Fruit fly (Drosophila melanogaster) whole organism, embryonic: Measurements from ENCODE around the gene Invadolysin.

ENCODE experiments used
- Ada2b ChIP-seq: fragments of 200-800 bp; sonication (Bioruptor generic); IDR thresholded peaks from 2 replicates; pipeline ENCODE4 v1.3.6; 2022; ENCODE audit warnings: missing biosample characterization, missing genetic modification characterization
- Adf1 ChIP-seq: fragments of 200-800 bp; sonication (Bioruptor generic); IDR thresholded peaks from 2 replicates; pipeline ENCODE4 v1.3.6; 2022; ENCODE audit warnings: missing biosample characterization, missing genetic modification characterization
- Atf6 ChIP-seq: fragments of 200-800 bp; sonication (Bioruptor generic); IDR thresholded peaks from 2 replicates; pipeline ENCODE4 v1.3.6; 2022; ENCODE audit warnings: missing biosample characterization, missing genetic modification characterization
- CG10321 ChIP-seq: fragments of 200-800 bp; sonication (Bioruptor generic); IDR thresholded peaks from 2 replicates; pipeline ENCODE4 v1.3.6; 2022; ENCODE audit warnings: missing biosample characterization, missing genetic modification characterization
- CG11247 ChIP-seq: fragments of 200-800 bp; sonication (Bioruptor generic); IDR thresholded peaks from 2 replicates; pipeline ENCODE4 v1.3.6; 2022; ENCODE audit warnings: missing biosample characterization, missing genetic modification characterization
- CG11398 ChIP-seq: fragments of 200-800 bp; sonication (Bioruptor generic); optimal IDR thresholded peaks from 2 replicates; lab custom pipeline; 2016; ENCODE audit warnings: missing biosample characterization, missing genetic modification characterization
- CG11723 ChIP-seq: fragments of 200-800 bp; sonication (Bioruptor generic); optimal IDR thresholded peaks from 2 replicates; lab custom pipeline; 2017; ENCODE audit warnings: missing biosample characterization, mild to moderate bottlenecking, missing genetic modification characterization
- CG13123 ChIP-seq: fragments of 200-800 bp; sonication (Bioruptor generic); optimal IDR thresholded peaks from 2 replicates; lab custom pipeline; 2016; ENCODE audit warnings: missing biosample characterization, missing genetic modification characterization
- CG13894 ChIP-seq: fragments of 200-800 bp; sonication (Bioruptor generic); optimal IDR thresholded peaks from 3 replicates; lab custom pipeline; 2018; ENCODE audit warnings: missing biosample characterization, mild to moderate bottlenecking, missing genetic modification characterization, moderate library complexity
- CG14667 ChIP-seq: fragments of 200-800 bp; sonication (Bioruptor generic); IDR thresholded peaks from 2 replicates; pipeline ENCODE4 v1.3.6; 2022; ENCODE audit warnings: missing biosample characterization, missing genetic modification characterization
- CG14710 ChIP-seq: fragments of 200-800 bp; sonication (Bioruptor generic); optimal IDR thresholded peaks from 3 replicates; lab custom pipeline; 2019; ENCODE audit warnings: missing biosample characterization, mild to moderate bottlenecking, missing genetic modification characterization, moderate library complexity
- CG1603 ChIP-seq: fragments of 200-800 bp; sonication (Bioruptor generic); optimal IDR thresholded peaks from 2 replicates; lab custom pipeline; 2019; ENCODE audit warnings: missing biosample characterization, mild to moderate bottlenecking, missing genetic modification characterization, moderate library complexity
- CG16779 ChIP-seq: fragments of 200-800 bp; sonication (Bioruptor generic); IDR thresholded peaks from 2 replicates; pipeline ENCODE4 v1.3.6; 2022; ENCODE audit warnings: missing biosample characterization, missing genetic modification characterization
- CG17568 ChIP-seq: fragments of 200-800 bp; sonication (Bioruptor generic); optimal IDR thresholded peaks from 2 replicates; lab custom pipeline; 2018; ENCODE audit warnings: missing biosample characterization, mild to moderate bottlenecking, missing genetic modification characterization, moderate library complexity
- CG17912 ChIP-seq: fragments of 200-800 bp; sonication (Bioruptor generic); optimal IDR thresholded peaks from 2 replicates; lab custom pipeline; 2018; ENCODE audit warnings: missing biosample characterization, mild to moderate bottlenecking, missing genetic modification characterization
- CG2889 ChIP-seq: fragments of 200-800 bp; sonication (Bioruptor generic); IDR thresholded peaks from 3 replicates; pipeline ENCODE4 v1.3.6; 2022; ENCODE audit warnings: missing biosample characterization, missing genetic modification characterization
- CG30403 ChIP-seq: fragments of 200-800 bp; sonication (Bioruptor generic); optimal IDR thresholded peaks from 3 replicates; lab custom pipeline; 2016; ENCODE audit warnings: missing biosample characterization, missing genetic modification characterization
- CG31441 ChIP-seq: fragments of 200-800 bp; sonication (Bioruptor generic); IDR thresholded peaks from 2 replicates; pipeline ENCODE4 v1.3.6; 2022; ENCODE audit warnings: missing biosample characterization, missing genetic modification characterization
- CG3838 ChIP-seq: fragments of 200-800 bp; sonication (Bioruptor generic); optimal IDR thresholded peaks from 3 replicates; lab custom pipeline; 2016; ENCODE audit warnings: missing biosample characterization, missing genetic modification characterization
- CG3995 ChIP-seq: fragments of 200-800 bp; sonication (Bioruptor generic); optimal IDR thresholded peaks from 3 replicates; lab custom pipeline; 2016; ENCODE audit warnings: missing biosample characterization, missing genetic modification characterization
- CG4282 ChIP-seq: fragments of 200-800 bp; sonication (Bioruptor generic); optimal IDR thresholded peaks from 2 replicates; lab custom pipeline; 2016; ENCODE audit warnings: missing biosample characterization, missing genetic modification characterization
- CG43689 ChIP-seq: fragments of 200-800 bp; sonication (Bioruptor generic); IDR thresholded peaks from 2 replicates; pipeline ENCODE4 v1.3.6; 2022; ENCODE audit warnings: missing biosample characterization, missing genetic modification characterization
- CG4404 ChIP-seq: fragments of 200-800 bp; sonication (Bioruptor generic); IDR thresholded peaks from 2 replicates; pipeline ENCODE4 v1.3.6; 2022; ENCODE audit warnings: missing biosample characterization, missing genetic modification characterization
- CG6791 ChIP-seq: fragments of 200-800 bp; sonication (Bioruptor generic); IDR thresholded peaks from 3 replicates; pipeline ENCODE4 v1.3.6; 2022; ENCODE audit warnings: missing biosample characterization, missing genetic modification characterization; ENCODE audit not compliant: partially characterized antibody
- CG8281 ChIP-seq: fragments of 200-800 bp; sonication (Bioruptor generic); optimal IDR thresholded peaks from 2 replicates; lab custom pipeline; 2018; ENCODE audit warnings: missing biosample characterization, mild to moderate bottlenecking, missing genetic modification characterization, moderate library complexity
- CG9437 ChIP-seq: fragments of 200-800 bp; sonication (Bioruptor generic); optimal IDR thresholded peaks from 2 replicates; lab custom pipeline; 2018; ENCODE audit warnings: missing biosample characterization, mild to moderate bottlenecking, missing genetic modification characterization
- CG9797 ChIP-seq: fragments of 200-800 bp; sonication (Bioruptor generic); optimal IDR thresholded peaks from 3 replicates; lab custom pipeline; 2018; ENCODE audit warnings: missing biosample characterization, mild to moderate bottlenecking, missing genetic modification characterization
- CG9817 ChIP-seq: fragments of 200-800 bp; sonication (Bioruptor generic); optimal IDR thresholded peaks from 2 replicates; lab custom pipeline; 2018; ENCODE audit warnings: missing biosample characterization, mild to moderate bottlenecking, missing genetic modification characterization, moderate library complexity
- Chrac-16 ChIP-seq: fragments of 200-800 bp; sonication (Bioruptor generic); optimal IDR thresholded peaks from 3 replicates; lab custom pipeline; 2016; ENCODE audit warnings: missing biosample characterization, missing genetic modification characterization
- CoRest ChIP-seq: fragments of 200-800 bp; sonication (Bioruptor generic); optimal IDR thresholded peaks from 3 replicates; lab custom pipeline; 2018; ENCODE audit warnings: missing biosample characterization, mild to moderate bottlenecking, missing genetic modification characterization, moderate library complexity
- Dad ChIP-seq: fragments of 200-800 bp; sonication (Bioruptor generic); optimal IDR thresholded peaks from 3 replicates; lab custom pipeline; 2016; ENCODE audit warnings: missing biosample characterization, missing genetic modification characterization
- Fer3 ChIP-seq: fragments of 200-800 bp; sonication (Bioruptor generic); optimal IDR thresholded peaks from 2 replicates; lab custom pipeline; 2018; ENCODE audit warnings: missing biosample characterization, mild to moderate bottlenecking, missing genetic modification characterization, moderate library complexity
- HHEX ChIP-seq: fragments of 200-800 bp; sonication (Bioruptor generic); optimal IDR thresholded peaks from 3 replicates; lab custom pipeline; 2017; ENCODE audit warnings: missing biosample characterization, mild to moderate bottlenecking, missing genetic modification characterization, missing genetic modification reagents
- Taf1 ChIP-seq: fragments of 200-800 bp; sonication (Bioruptor generic); IDR thresholded peaks from 2 replicates; pipeline ENCODE4 v1.3.6; 2022; ENCODE audit warnings: missing biosample characterization, missing genetic modification characterization
- ap ChIP-seq: fragments of 200-800 bp; sonication (Bioruptor generic); IDR thresholded peaks from 2 replicates; pipeline ENCODE4 v1.3.6; 2022; ENCODE audit warnings: missing biosample characterization, missing genetic modification characterization
- chinmo ChIP-seq: fragments of 200-800 bp; sonication (Bioruptor generic); IDR thresholded peaks from 4 replicates; pipeline ENCODE4 v1.3.6; 2022; ENCODE audit warnings: missing biosample characterization, missing genetic modification characterization; ENCODE audit not compliant: partially characterized antibody
- crp ChIP-seq, 2 experiments: fragments of 200-800 bp; sonication (Bioruptor generic); optimal IDR thresholded peaks; 2 replicates in 1 of 2; 3 replicates in 1 of 2; lab custom pipeline; 2017; ENCODE audit warnings: missing biosample characterization in 2 of 2, missing genetic modification characterization in 2 of 2, mild to moderate bottlenecking in 1 of 2, moderate library complexity in 1 of 2
- ewg ChIP-seq: fragments of 200-800 bp; sonication (Bioruptor generic); optimal IDR thresholded peaks from 3 replicates; lab custom pipeline; 2017; ENCODE audit warnings: mild to moderate bottlenecking, missing biosample characterization, missing genetic modification reagents, missing genetic modification characterization
- eyg ChIP-seq: fragments of 200-800 bp; sonication (Bioruptor generic); optimal IDR thresholded peaks from 3 replicates; lab custom pipeline; 2016; ENCODE audit warnings: missing biosample characterization, missing genetic modification characterization
- hbn ChIP-seq: fragments of 200-800 bp; sonication (Bioruptor generic); IDR thresholded peaks from 2 replicates; pipeline ENCODE4 v1.3.6; 2022; ENCODE audit warnings: missing biosample characterization, missing genetic modification characterization; ENCODE audit not compliant: partially characterized antibody
- jing ChIP-seq: fragments of 200-800 bp; sonication (Bioruptor generic); optimal IDR thresholded peaks from 2 replicates; lab custom pipeline; 2018; ENCODE audit warnings: missing biosample characterization, mild to moderate bottlenecking, missing genetic modification characterization
- lov ChIP-seq, 2 experiments: fragments of 200-800 bp in 1 of 2; fragments of >200 bp in 1 of 2; sonication (Bioruptor generic) in 1 of 2; IDR thresholded peaks in 1 of 2; optimal IDR thresholded peaks in 1 of 2; 2 replicates in 1 of 2; 3 replicates in 1 of 2; pipeline versions ENCODE4 v1.3.6 to Lab custom; 2017 to 2022; ENCODE audit warnings: missing biosample characterization in 1 of 2, missing genetic modification characterization in 1 of 2
- prd ChIP-seq, 3 experiments: fragments of >200 bp in 2 of 3; fragments of 200-800 bp in 1 of 3; sonication (Bioruptor generic) in 1 of 3; optimal IDR thresholded peaks in 2 of 3; IDR thresholded peaks in 1 of 3; 2 replicates in 2 of 3; 3 replicates in 1 of 3; pipeline versions ENCODE4 v1.3.6 to Lab custom; 2017 to 2022; ENCODE audit warnings: missing biosample characterization in 1 of 3, missing genetic modification characterization in 1 of 3
- pros ChIP-seq: fragments of 200-800 bp; sonication (Bioruptor generic); optimal IDR thresholded peaks from 3 replicates; lab custom pipeline; 2019; ENCODE audit warnings: missing biosample characterization, mild to moderate bottlenecking, missing genetic modification characterization, moderate library complexity
- slbo ChIP-seq: fragments of 200-800 bp; sonication (Bioruptor generic); IDR thresholded peaks from 2 replicates; pipeline ENCODE4 v1.3.6; 2022; ENCODE audit warnings: missing biosample characterization, missing genetic modification characterization
- tna ChIP-seq: fragments of 200-800 bp; sonication (Bioruptor generic); IDR thresholded peaks from 2 replicates; pipeline ENCODE4 v1.3.6; 2022; ENCODE audit warnings: missing biosample characterization, missing genetic modification characterization; ENCODE audit not compliant: partially characterized antibody
- trem ChIP-seq: fragments of 200-800 bp; optimal IDR thresholded peaks from 3 replicates; lab custom pipeline; 2019; ENCODE audit warnings: missing biosample characterization, mild to moderate bottlenecking, missing genetic modification characterization, moderate library complexity
- trh ChIP-seq: fragments of 200-800 bp; sonication (Bioruptor generic); optimal IDR thresholded peaks from 2 replicates; lab custom pipeline; 2016; ENCODE audit warnings: missing biosample characterization, missing genetic modification characterization
- vvl ChIP-seq: fragments of 200-800 bp; sonication (Bioruptor generic); IDR thresholded peaks from 2 replicates; pipeline ENCODE4 v1.3.6; 2022; ENCODE audit warnings: missing biosample characterization, missing genetic modification characterization

The Invadolysin gene

DNA sequence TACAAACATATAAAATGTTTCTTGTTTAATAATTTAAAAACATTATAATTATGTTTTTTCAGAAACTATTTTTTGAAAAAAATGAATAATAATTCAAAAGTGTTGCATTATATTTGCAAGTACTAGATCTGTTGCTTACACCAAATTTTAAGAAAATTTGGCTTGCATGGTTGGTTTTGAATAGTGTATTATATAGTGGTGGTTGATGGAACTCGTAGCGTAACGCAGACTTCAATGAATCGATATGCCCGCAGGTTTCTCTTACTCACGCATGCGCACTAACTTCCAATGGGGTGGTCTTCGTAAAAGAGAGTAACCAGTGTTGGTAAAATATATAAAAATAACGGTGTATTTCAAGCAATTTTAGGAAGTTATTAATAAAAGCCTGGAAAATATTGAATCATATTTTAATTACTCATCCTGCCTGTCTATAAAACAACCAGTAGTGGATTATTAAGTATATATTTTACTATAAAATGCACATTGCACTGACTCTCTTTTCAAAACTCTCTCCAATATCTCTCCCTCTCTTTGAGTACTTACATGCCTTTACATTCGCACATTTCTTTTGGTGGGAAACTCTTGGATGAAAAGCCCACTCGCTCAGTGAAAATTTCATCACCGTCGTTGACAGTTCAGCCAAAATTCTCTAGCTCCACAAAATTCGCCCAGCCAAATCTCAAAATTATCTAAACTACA lies 45.8 kb downstream of the Invadolysin start, which contains the start of gene Syn (continued):
- no peak for TF ChIP-seq tna (GFP tag; lab: Robert Waterston, UW)
- peak; percentile 17; the same call in 1 of the 2 replicates for TF ChIP-seq CG31441
- no peak for TF ChIP-seq CG17568 (GFP tag; lab: Kevin White, UChicago)
- no peak for TF ChIP-seq CG9817
- no peak for TF ChIP-seq pros (GFP tag; lab: Kevin White, UChicago)
- no peak for TF ChIP-seq lov (optimal IDR thresholded peaks at IDR 0.05; lab: Kevin White, UChicago)
- TF ChIP-seq lov (GFP tag; IDR thresholded peaks at IDR 0.05; lab: Robert Waterston, UW): no peak
- TF ChIP-seq ewg (GFP tag; lab: Kevin White, UChicago): peak; percentile 90
- no peak for TF ChIP-seq Adf1 (GFP tag; lab: Robert Waterston, UW)
- no peak for TF ChIP-seq CG11398 (GFP tag; lab: Kevin White, UChicago)
- TF ChIP-seq CG3838: no peak
- TF ChIP-seq CG11247 (GFP tag; lab: Robert Waterston, UW): no peak
- no peak for TF ChIP-seq ap
- TF ChIP-seq eyg (GFP tag; lab: Kevin White, UChicago): no peak
- no peak for TF ChIP-seq CG16779
- TF ChIP-seq CG43689: no peak
- TF ChIP-seq CG6791: no peak
- TF ChIP-seq CG3995 (GFP tag; lab: Kevin White, UChicago): no peak
- no peak for TF ChIP-seq Chrac-16 (GFP tag; lab: Kevin White, UChicago)
- TF ChIP-seq Dad: no peak
- TF ChIP-seq trh (GFP tag; lab: Kevin White, UChicago): no peak
- TF ChIP-seq slbo (GFP tag; lab: Robert Waterston, UW): peak; percentile 40; the same call in 1 of the 2 replicates
- TF ChIP-seq CG4282 (GFP tag; lab: Kevin White, UChicago): no peak
- no peak for TF ChIP-seq CG14667 (GFP tag; lab: Robert Waterston, UW)
- TF ChIP-seq CG4404 (GFP tag; lab: Robert Waterston, UW): no peak
- TF ChIP-seq CG14710: no peak
- peak; percentile 25 for TF ChIP-seq CoRest (tag; lab: Kevin White, UChicago)
- no peak for TF ChIP-seq CG1603 (tag; lab: Kevin White, UChicago)
- TF ChIP-seq hbn (GFP tag; lab: Robert Waterston, UW): no peak
- TF ChIP-seq chinmo (GFP tag; lab: Robert Waterston, UW): no peak
- TF ChIP-seq CG10321 (GFP tag; lab: Robert Waterston, UW): no peak
- TF ChIP-seq CG13123 (GFP tag; lab: Kevin White, UChicago): no peak
- TF ChIP-seq prd (optimal IDR thresholded peaks at IDR 0.05; lab: Kevin White, UChicago): no peak
- TF ChIP-seq prd (GFP tag; IDR thresholded peaks at IDR 0.05; lab: Robert Waterston, UW): no peak
- TF ChIP-seq jing (GFP tag; lab: Kevin White, UChicago): no peak
- no peak for TF ChIP-seq trem (tag; lab: Kevin White, UChicago)
- no peak for TF ChIP-seq CG17912 (GFP tag; lab: Kevin White, UChicago)
- no peak for TF ChIP-seq Atf6 (GFP tag; lab: Robert Waterston, UW)
- no peak for TF ChIP-seq HHEX (GFP tag; lab: Kevin White, UChicago)
- TF ChIP-seq CG9797 (GFP tag; lab: Kevin White, UChicago): no peak
- no peak for TF ChIP-seq CG2889 (GFP tag; lab: Robert Waterston, UW)
- TF ChIP-seq crp (GFP tag; optimal IDR thresholded peaks at IDR 0.05; lab: Kevin White, UChicago): no peak
- peak; percentile 26 for TF ChIP-seq CG30403 (GFP tag; lab: Kevin White, UChicago)
- no peak for TF ChIP-seq CG11723 (GFP tag; lab: Kevin White, UChicago)
- TF ChIP-seq Taf1 (GFP tag; lab: Robert Waterston, UW): no peak
- no peak for TF ChIP-seq Ada2b (GFP tag; lab: Robert Waterston, UW)
- 0 out of 2 replicates have a peak, but pooled peaks have one; percentile 19 for TF ChIP-seq vvl (GFP tag; lab: Robert Waterston, UW)
- TF ChIP-seq CG8281 (tag; lab: Kevin White, UChicago): no peak
- TF ChIP-seq CG9437 (GFP tag; lab: Kevin White, UChicago): peak; percentile 44
- TF ChIP-seq CG13894 (tag; lab: Kevin White, UChicago): no peak
- no peak for TF ChIP-seq Fer3 (tag; lab: Kevin White, UChicago)
